Fruit fly (Drosophila melanogaster) Kc167 (cell line): ENCODE measurements around the gene CG4598.

Source experiments
- Myc ChIP-seq: fragments of >200 bp; optimal IDR thresholded peaks from 2 replicates; lab custom pipeline; 2017; ENCODE audit warnings: missing external identifiers
- Sin3A ChIP-seq: fragments of >200 bp; optimal IDR thresholded peaks from 2 replicates; lab custom pipeline; 2018; ENCODE audit warnings: missing external identifiers
- h ChIP-seq: fragments of >200 bp; optimal IDR thresholded peaks from 3 replicates; lab custom pipeline; 2018; ENCODE audit warnings: missing external identifiers
- insv ChIP-seq: fragments of >200 bp; optimal IDR thresholded peaks from 3 replicates; lab custom pipeline; 2018; ENCODE audit warnings: missing external identifiers
- psq ChIP-seq: fragments of >200 bp; optimal IDR thresholded peaks from 2 replicates; lab custom pipeline; 2017; ENCODE audit warnings: missing external identifiers
- ttk ChIP-seq: sonication (Bioruptor generic); optimal IDR thresholded peaks from 2 replicates; lab custom pipeline; 2017; ENCODE audit warnings: missing external identifiers

Gene CG4598

dm6 chr2L:9954696-9955095 lies 36.3 kb downstream of the CG4598 start:
- TF ChIP-seq ttk (lab: Kevin White, UChicago): no peak
- no peak for TF ChIP-seq Myc (lab: Kevin White, UChicago)
- no peak for TF ChIP-seq Sin3A (lab: Kevin White, UChicago)
- no peak for TF ChIP-seq insv
- TF ChIP-seq h (lab: Kevin White, UChicago): no peak
- no peak for TF ChIP-seq psq (lab: Kevin White, UChicago)

dm6 chr2L:9956993-9957652 lies 38.7 kb downstream of the CG4598 start, which contains the start of the genes CG4658 and CG5846:
Gene CG4658 (plus strand): TSS chr2L:9957132.
Gene CG5846 (minus strand): TSS chr2L:9957237.
- TF ChIP-seq insv: no peak
- TF ChIP-seq h (lab: Kevin White, UChicago): no peak
- no peak for TF ChIP-seq Myc (lab: Kevin White, UChicago)
- no peak for TF ChIP-seq ttk (lab: Kevin White, UChicago)
- no peak for TF ChIP-seq psq (lab: Kevin White, UChicago)
- TF ChIP-seq Sin3A (lab: Kevin White, UChicago): no peak

- TF ChIP-seq h (lab: Kevin White, UChicago) (no peak), insv (no peak), ttk (lab: Kevin White, UChicago) (no peak), Myc (lab: Kevin White, UChicago) (no peak), psq (lab: Kevin White, UChicago) (no peak), Sin3A (lab: Kevin White, UChicago) (no peak)
Measured at dm6 chr2L:9960758-9961157, 42.3 kb downstream of the CG4598 start.

- no peak for TF ChIP-seq ttk (lab: Kevin White, UChicago)
- no peak for TF ChIP-seq Sin3A (lab: Kevin White, UChicago)
- no peak for TF ChIP-seq h (lab: Kevin White, UChicago)
- TF ChIP-seq psq (lab: Kevin White, UChicago): no peak
- TF ChIP-seq insv: no peak
- no peak for TF ChIP-seq Myc (lab: Kevin White, UChicago)
Measured at dm6 chr2L:9963603-9964042, 45.2 kb downstream of the CG4598 start, which contains the start of gene CG5850. Gene CG5850 (minus strand): TSS chr2L:9963949.

dm6 chr2L:9966983-9967737 lies 48.7 kb downstream of the CG4598 start, which contains the start of the genes Dref and RpL13:
Gene Dref (minus strand): TSS chr2L:9967229.
Gene RpL13 (plus strand): TSS chr2L:9967313.
- no peak for TF ChIP-seq psq (lab: Kevin White, UChicago)
- no peak for TF ChIP-seq h (lab: Kevin White, UChicago)
- no peak for TF ChIP-seq Sin3A (lab: Kevin White, UChicago)
- no peak for TF ChIP-seq Myc (lab: Kevin White, UChicago)
- no peak for TF ChIP-seq insv
- TF ChIP-seq ttk (lab: Kevin White, UChicago): no peak

dm6 chr2L:9968201-9968727 lies 49.8 kb downstream of the CG4598 start:
- TF ChIP-seq psq (lab: Kevin White, UChicago): no peak
- TF ChIP-seq insv: no peak
- TF ChIP-seq Myc (lab: Kevin White, UChicago): no peak
- no peak for TF ChIP-seq h (lab: Kevin White, UChicago)
- TF ChIP-seq Sin3A (lab: Kevin White, UChicago): no peak
- TF ChIP-seq ttk (lab: Kevin White, UChicago): no peak
